Worm (Caenorhabditis elegans) whole organism, L4/young adult: ENCODE data around the gene F01E11.20.

Source experiments
- W03F9.2 ChIP-seq: fragments of 150-350 bp; optimal IDR thresholded peaks from 2 replicates; lab custom pipeline; 2014; ENCODE audit warnings: missing biosample characterization, missing genetic modification characterization
- dao-5 ChIP-seq: sonication (generic microtip); optimal IDR thresholded peaks from 2 replicates; lab custom pipeline; 2016; ENCODE audit warnings: missing genotype, missing genetic modification characterization, moderate library complexity, missing compliant biosample characterization
- him-1 ChIP-seq: sonication (generic microtip); optimal IDR thresholded peaks from 2 replicates; lab custom pipeline; 2016; ENCODE audit warnings: missing genotype, missing genetic modification reagents, missing genetic modification characterization, missing compliant biosample characterization

The F01E11.20 gene

DNA sequence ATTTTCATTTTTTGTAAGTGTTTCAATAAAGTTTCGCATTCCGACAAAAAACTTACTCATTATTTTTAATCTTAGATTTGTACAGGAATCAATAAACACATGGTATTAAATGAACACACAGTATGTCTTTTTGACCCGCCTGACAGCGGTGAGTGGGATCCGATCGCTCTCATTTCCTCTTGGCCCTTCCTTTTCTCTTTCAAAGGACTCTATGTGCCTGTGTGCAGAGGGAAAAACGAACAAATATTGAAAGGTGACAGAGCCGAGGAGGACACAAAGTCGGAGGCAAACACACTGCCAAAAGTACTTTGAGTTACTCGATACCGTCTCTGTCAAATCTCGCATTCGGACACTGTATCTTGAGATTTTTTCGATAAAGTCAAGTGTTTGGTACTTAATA, at the start of gene F01E11.20, which contains the start of gene tsp-16:
TSS of gene F01E11.20 (minus strand) at position 101 of the 400 bp plus-strand sequence.
TSS of gene tsp-16 (minus strand) at position 173 of the 400 bp plus-strand sequence.
- TF ChIP-seq dao-5 (tag; lab: Kevin White, UChicago) (no peak), him-1 (tag; lab: Kevin White, UChicago) (no peak), W03F9.2 (tag; lab: Kevin White, UChicago) (no peak)

DNA sequence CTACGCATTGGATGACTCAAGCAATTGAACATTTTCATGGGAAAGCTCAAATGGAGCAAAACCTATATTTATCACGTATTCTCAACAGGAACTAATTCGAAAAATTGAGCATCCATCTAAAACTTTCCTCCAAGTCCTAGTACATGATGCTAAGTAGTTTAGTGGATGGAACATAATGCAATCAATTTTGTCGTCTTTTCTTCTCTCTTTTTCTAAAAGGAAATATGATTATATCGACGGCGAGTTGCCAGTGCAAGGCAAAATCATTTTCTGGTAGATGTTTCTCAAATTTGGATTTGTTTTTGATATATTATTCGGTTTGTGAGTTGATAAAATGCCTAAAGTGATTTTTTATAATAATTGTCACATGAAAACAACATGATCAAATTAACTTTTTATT, 44.4 kb upstream of the F01E11.20 start:
- no peak for TF ChIP-seq W03F9.2 (tag; lab: Kevin White, UChicago)
- no peak for TF ChIP-seq dao-5 (tag; lab: Kevin White, UChicago)
- no peak for TF ChIP-seq him-1 (tag; lab: Kevin White, UChicago)

ce11 chrX:7037998-7038397, 41.6 kb upstream of the F01E11.20 start:
- TF ChIP-seq dao-5 (tag; lab: Kevin White, UChicago): no peak
- TF ChIP-seq him-1 (tag; lab: Kevin White, UChicago): no peak
- TF ChIP-seq W03F9.2 (tag; lab: Kevin White, UChicago): no peak

- TF ChIP-seq dao-5 (tag; lab: Kevin White, UChicago): no peak
- TF ChIP-seq him-1 (tag; lab: Kevin White, UChicago): no peak
- no peak for TF ChIP-seq W03F9.2 (tag; lab: Kevin White, UChicago)
Observed at ce11 chrX:7035937-7036336, 39.6 kb upstream of the F01E11.20 start, which contains the start of gene cest-19. TSS of gene cest-19 (minus strand) at chrX:7036037.

DNA sequence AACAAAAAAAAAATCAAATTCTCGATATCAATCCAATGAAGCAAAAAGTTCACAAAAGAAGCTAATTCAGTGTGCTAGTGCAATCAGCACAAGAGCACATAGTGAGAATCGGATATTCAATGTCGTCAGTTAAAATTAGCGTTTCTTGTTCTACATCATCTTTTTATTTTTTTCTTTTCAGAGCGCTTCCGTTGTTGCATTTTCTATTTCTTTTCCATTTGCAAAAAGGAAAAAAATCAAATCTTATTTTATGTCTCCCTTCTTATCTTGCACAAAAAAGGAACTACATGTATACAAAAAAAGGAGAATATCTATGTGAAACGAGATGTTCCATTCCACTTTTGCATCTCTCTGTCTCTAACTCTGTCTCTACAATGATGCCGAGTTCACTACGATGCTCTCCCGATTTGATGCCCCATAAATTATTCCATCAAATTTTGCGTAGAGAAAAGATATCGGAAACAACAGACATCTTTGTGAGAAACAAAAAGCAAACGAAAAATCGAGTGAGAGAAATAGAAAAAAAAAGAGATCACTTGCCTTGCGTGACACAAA, 37.4 kb upstream of the F01E11.20 start:
- TF ChIP-seq W03F9.2 (tag; lab: Kevin White, UChicago) (no peak), dao-5 (tag; lab: Kevin White, UChicago) (no peak), him-1 (tag; lab: Kevin White, UChicago) (no peak)

DNA sequence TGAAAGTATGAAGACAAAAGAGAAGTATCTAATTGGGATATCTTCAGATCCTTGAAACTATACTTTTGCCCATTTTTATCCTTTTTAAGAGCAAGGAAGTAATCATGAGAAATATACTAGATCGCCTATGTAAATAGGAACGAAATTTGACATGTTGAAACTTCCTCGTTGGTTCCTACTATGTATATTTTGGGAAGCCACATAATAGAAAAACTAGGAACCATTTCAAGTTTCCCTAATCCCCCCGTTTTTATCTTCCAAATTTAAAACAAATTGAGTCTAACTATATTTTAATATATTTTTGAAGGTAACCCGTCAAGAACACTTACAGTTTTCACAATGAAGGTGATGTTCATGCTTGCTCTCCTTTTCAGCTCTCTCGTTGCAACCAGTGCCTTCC, 32.5 kb upstream of the F01E11.20 start, which contains the start of gene flp-26:
TSS of gene flp-26 (plus strand) at position 301 of the 400 bp plus-strand sequence.
- TF ChIP-seq W03F9.2 (tag; lab: Kevin White, UChicago): no peak
- no peak for TF ChIP-seq him-1 (tag; lab: Kevin White, UChicago)
- no peak for TF ChIP-seq dao-5 (tag; lab: Kevin White, UChicago)

- TF ChIP-seq dao-5 (tag; lab: Kevin White, UChicago) (no peak), him-1 (tag; lab: Kevin White, UChicago) (no peak), W03F9.2 (tag; lab: Kevin White, UChicago) (no peak)
Observed at ce11 chrX:7019733-7020132, 23.4 kb upstream of the F01E11.20 start, which contains the start of gene cah-5. TSS of gene cah-5 (plus strand) at chrX:7020033.

- TF ChIP-seq W03F9.2 (tag; lab: Kevin White, UChicago): no peak
- no peak for TF ChIP-seq dao-5 (tag; lab: Kevin White, UChicago)
- no peak for TF ChIP-seq him-1 (tag; lab: Kevin White, UChicago)
Observed at ce11 chrX:7005919-7006318, 9.6 kb upstream of the F01E11.20 start.

DNA sequence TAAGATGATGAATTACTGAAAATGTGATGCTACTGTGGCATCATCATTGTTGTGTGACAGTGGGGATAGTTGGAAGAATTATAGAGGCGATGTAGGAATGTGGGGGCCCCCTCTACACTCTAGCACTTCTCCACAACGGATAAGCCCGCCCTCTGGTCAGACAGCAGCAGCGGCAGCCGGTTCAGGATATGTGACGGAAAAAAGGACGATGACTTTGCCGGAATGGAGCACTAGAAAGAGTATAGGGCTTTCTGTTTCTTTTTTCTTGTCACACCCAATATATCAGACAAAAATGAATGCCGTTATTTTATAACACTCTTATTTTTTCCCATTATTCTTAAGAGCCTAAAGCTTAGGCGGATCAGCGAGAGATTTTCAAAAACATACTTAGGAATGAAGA, 9.1 kb upstream of the F01E11.20 start, which contains the start of gene tyra-2:
TSS of gene tyra-2 (minus strand) at position 101 of the 400 bp plus-strand sequence.
- TF ChIP-seq him-1 (tag; lab: Kevin White, UChicago): no peak

DNA sequence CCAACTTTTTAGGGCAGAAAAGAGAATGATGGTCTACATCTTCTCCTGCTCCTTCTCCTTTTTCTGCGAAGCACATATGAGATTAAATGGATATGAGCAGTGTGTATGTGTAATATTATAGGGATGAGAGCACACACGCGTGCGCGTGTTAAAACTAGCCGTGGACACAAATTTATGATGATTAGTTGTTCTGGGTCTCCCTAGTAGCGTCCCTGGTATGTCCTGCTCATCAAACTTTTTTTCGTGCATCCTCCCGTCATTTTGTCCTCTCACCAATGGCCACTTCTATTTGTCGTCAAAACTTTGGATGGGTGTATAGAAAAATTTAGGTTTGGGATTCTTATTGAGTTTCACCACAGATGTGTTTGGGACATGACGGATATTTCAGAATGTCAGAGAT, 5.6 kb upstream of the F01E11.20 start:
- TF ChIP-seq him-1 (tag; lab: Kevin White, UChicago): no peak
- no peak for TF ChIP-seq W03F9.2 (tag; lab: Kevin White, UChicago)
- no peak for TF ChIP-seq dao-5 (tag; lab: Kevin White, UChicago)

DNA sequence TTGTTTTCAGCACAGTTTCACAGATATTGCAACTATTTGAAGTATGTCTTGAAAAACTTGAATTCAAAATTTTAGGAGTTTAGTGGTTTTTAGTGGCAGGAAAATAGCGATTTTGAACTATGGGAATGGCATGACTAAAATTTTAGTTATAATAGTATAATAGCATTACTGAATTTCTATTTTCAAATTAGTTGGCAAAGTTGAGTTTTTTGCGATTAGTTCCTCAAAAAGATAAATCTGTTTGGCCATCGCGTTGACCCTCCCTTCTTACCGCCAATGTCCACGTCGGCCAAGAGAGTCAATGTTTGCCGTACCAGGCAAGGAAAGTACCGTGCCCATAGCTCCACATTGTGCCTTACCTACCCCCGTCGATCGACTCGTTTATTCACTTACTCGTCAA, 4.9 kb downstream of the F01E11.20 start, which contains the start of gene ugt-57:
TSS of gene ugt-57 (plus strand) at position 301 of the 400 bp plus-strand sequence.
- TF ChIP-seq W03F9.2 (tag; lab: Kevin White, UChicago) (no peak), dao-5 (tag; lab: Kevin White, UChicago) (no peak), him-1 (tag; lab: Kevin White, UChicago) (no peak)

ce11 chrX:6989342-6989741, 7.0 kb downstream of the F01E11.20 start, which contains the start of gene F01E11.18:
TSS of gene F01E11.18 (plus strand) at chrX:6989642.
- TF ChIP-seq dao-5 (tag; lab: Kevin White, UChicago) (no peak), him-1 (tag; lab: Kevin White, UChicago) (no peak), W03F9.2 (tag; lab: Kevin White, UChicago) (no peak)

DNA sequence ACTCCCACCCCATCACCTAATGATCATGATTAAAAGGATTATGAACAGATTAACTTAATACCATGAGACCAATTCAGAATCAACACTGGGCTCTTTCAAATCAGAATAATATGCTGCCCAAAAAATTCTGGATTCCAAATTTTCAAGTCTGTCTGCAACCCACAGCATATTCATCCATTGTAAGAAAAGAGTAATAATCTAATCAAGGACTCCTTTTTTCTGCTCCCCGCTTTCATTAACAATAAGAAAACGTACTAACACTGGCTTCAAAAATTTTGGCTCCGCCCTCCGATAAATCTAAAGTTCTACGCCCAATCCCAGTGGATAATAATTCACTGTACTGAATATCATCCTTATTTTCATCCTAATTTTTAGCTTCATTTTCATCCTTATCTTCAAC, 8.1 kb downstream of the F01E11.20 start:
- TF ChIP-seq dao-5 (tag; lab: Kevin White, UChicago) (no peak), W03F9.2 (tag; lab: Kevin White, UChicago) (no peak), him-1 (tag; lab: Kevin White, UChicago) (no peak)

DNA sequence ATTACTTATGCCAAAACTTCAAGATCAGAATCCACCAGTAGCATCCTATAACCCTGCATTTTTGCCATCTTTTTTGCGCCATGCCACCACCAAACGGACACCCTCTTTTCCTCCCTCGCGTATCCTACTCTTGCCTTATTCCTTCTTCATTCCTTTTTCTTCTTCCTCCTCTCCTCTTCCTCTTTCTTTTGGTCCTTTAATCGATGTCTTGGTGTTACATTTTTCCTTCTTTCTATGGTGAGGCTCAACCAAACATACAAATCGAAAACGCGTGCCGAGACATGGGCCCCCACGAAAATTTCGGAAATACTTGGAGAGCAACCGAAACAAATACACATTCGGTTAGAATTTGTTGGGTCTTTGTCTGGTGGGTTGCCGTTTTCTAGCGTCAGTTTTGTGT, 25.0 kb downstream of the F01E11.20 start:
- TF ChIP-seq him-1 (tag; lab: Kevin White, UChicago): no peak
- TF ChIP-seq dao-5 (tag; lab: Kevin White, UChicago): no peak
- TF ChIP-seq W03F9.2 (tag; lab: Kevin White, UChicago): no peak
